Worm (Caenorhabditis elegans) whole organism, L2 larva: Measurements from ENCODE around the gene alh-7.

Experiments used
- Y55F3AM.14 ChIP-seq: fragments of 200-800 bp; sonication (Bioruptor generic); optimal IDR thresholded peaks from 2 replicates; lab custom pipeline; 2018; ENCODE audit warnings: mild to moderate bottlenecking, missing genetic modification characterization, missing compliant biosample characterization
- dmd-4 ChIP-seq: sonication (generic microtip); optimal IDR thresholded peaks from 2 replicates; lab custom pipeline; 2017; ENCODE audit warnings: missing biosample characterization, missing genetic modification characterization
- elt-3 ChIP-seq: sonication (generic microtip); optimal IDR thresholded peaks from 2 replicates; lab custom pipeline; 2017; ENCODE audit warnings: missing biosample characterization, missing genetic modification characterization
- nhr-10 ChIP-seq: sonication (generic microtip); optimal IDR thresholded peaks from 2 replicates; lab custom pipeline; 2017; ENCODE audit warnings: missing biosample characterization, missing genetic modification characterization
- nhr-237 ChIP-seq: fragments of 150-350 bp; optimal IDR thresholded peaks from 2 replicates; lab custom pipeline; 2014; ENCODE audit warnings: missing biosample characterization, missing genetic modification characterization
- nhr-6 ChIP-seq: fragments of 150-350 bp; optimal IDR thresholded peaks from 2 replicates; lab custom pipeline; 2014; ENCODE audit warnings: missing biosample characterization, missing genetic modification characterization
- nhr-77 ChIP-seq: fragments of 150-350 bp; optimal IDR thresholded peaks from 2 replicates; lab custom pipeline; 2014; ENCODE audit warnings: missing biosample characterization, missing genetic modification characterization
- snpc-4 ChIP-seq: fragments of 150-350 bp; optimal IDR thresholded peaks from 2 replicates; lab custom pipeline; 2014; ENCODE audit warnings: missing biosample characterization, missing genetic modification characterization
- unc-39 ChIP-seq: fragments of 150-350 bp; optimal IDR thresholded peaks from 2 replicates; lab custom pipeline; 2014; ENCODE audit warnings: missing biosample characterization, missing genetic modification characterization
- unc-62 ChIP-seq: fragments of 150-350 bp; optimal IDR thresholded peaks from 2 replicates; lab custom pipeline; 2014; ENCODE audit warnings: missing biosample characterization, missing genetic modification reagents, missing genetic modification characterization

- TF ChIP-seq nhr-77 (tag; lab: Kevin White, UChicago) (no peak), snpc-4 (tag; lab: Kevin White, UChicago) (peak; percentile 11), nhr-10 (tag; lab: Kevin White, UChicago) (peak; percentile 35), elt-3 (tag; lab: Kevin White, UChicago) (no peak), nhr-237 (no peak), dmd-4 (tag; lab: Kevin White, UChicago) (no peak), nhr-6 (peak; percentile 71), Y55F3AM.14 (GFP tag; lab: Kevin White, UChicago) (peak; percentile 81), unc-39 (tag; lab: Kevin White, UChicago) (no peak), unc-62 (GFP tag; lab: Kevin White, UChicago) (no peak)
Observed at ce11 chrII:13461604-13462375, 29.8 kb downstream of the alh-7 start.
